Worm (Caenorhabditis elegans) whole organism, early embryonic: Measurements from ENCODE around the gene C35A11.4.

Experiments
- B0310.2 ChIP-seq: sonication (generic microtip); optimal IDR thresholded peaks from 2 replicates; lab custom pipeline; 2016; ENCODE audit warnings: mild to moderate bottlenecking, missing genetic modification characterization, missing compliant biosample characterization
- F13C5.2 ChIP-seq: sonication (generic microtip); optimal IDR thresholded peaks from 2 replicates; lab custom pipeline; 2017; ENCODE audit warnings: mild to moderate bottlenecking, missing genetic modification characterization, inconsistent platforms, missing compliant biosample characterization
- aly-1 ChIP-seq: sonication (generic microtip); optimal IDR thresholded peaks from 2 replicates; lab custom pipeline; 2016; ENCODE audit warnings: missing genetic modification characterization, missing compliant biosample characterization
- ama-1 ChIP-seq: fragments of 150-350 bp; optimal IDR thresholded peaks from 2 replicates; lab custom pipeline; 2014
- ceh-13 ChIP-seq: fragments of 200-800 bp; sonication (Bioruptor generic); optimal IDR thresholded peaks from 2 replicates; lab custom pipeline; 2018; ENCODE audit warnings: mild to moderate bottlenecking, missing genetic modification characterization, missing compliant biosample characterization
- ceh-36 ChIP-seq: sonication (generic microtip); optimal IDR thresholded peaks from 2 replicates; lab custom pipeline; 2016; ENCODE audit warnings: missing genetic modification characterization, inconsistent platforms, missing compliant biosample characterization
- ets-7 ChIP-seq: sonication (generic microtip); optimal IDR thresholded peaks from 2 replicates; lab custom pipeline; 2016; ENCODE audit warnings: missing genotype, missing genetic modification characterization, missing compliant biosample characterization
- flt-1 ChIP-seq: fragments of 200-800 bp; sonication (Bioruptor generic); IDR thresholded peaks from 2 replicates; pipeline ENCODE4 v1.3.6; 2022; ENCODE audit warnings: missing genetic modification characterization, missing compliant biosample characterization
- hmbx-1 ChIP-seq: sonication (generic microtip); optimal IDR thresholded peaks from 2 replicates; lab custom pipeline; 2016; ENCODE audit warnings: mild to moderate bottlenecking, missing genetic modification characterization, missing compliant biosample characterization
- hmg-4 ChIP-seq: fragments of 200-800 bp; sonication (Bioruptor generic); optimal IDR thresholded peaks from 2 replicates; lab custom pipeline; 2018; ENCODE audit warnings: mild to moderate bottlenecking, missing genetic modification characterization, missing compliant biosample characterization
- hnd-1 ChIP-seq: sonication (generic microtip); optimal IDR thresholded peaks from 2 replicates; lab custom pipeline; 2016; ENCODE audit warnings: missing genetic modification characterization, missing compliant biosample characterization
- pes-1 ChIP-seq: fragments of 200-800 bp; sonication (Bioruptor generic); IDR thresholded peaks from 2 replicates; pipeline ENCODE4 v1.3.6; 2022; ENCODE audit warnings: missing genetic modification reagents, missing genetic modification characterization, missing compliant biosample characterization
- sea-1 ChIP-seq: fragments of 200-800 bp; sonication (Bioruptor generic); conservative IDR thresholded peaks from 2 replicates; pipeline ENCODE4 v1.3.6; 2022; ENCODE audit warnings: missing genetic modification characterization, missing compliant biosample characterization
- tbx-11 ChIP-seq: fragments of 200-800 bp; sonication (Bioruptor generic); IDR thresholded peaks from 2 replicates; pipeline ENCODE4 v1.3.6; 2022; ENCODE audit warnings: missing genetic modification characterization, missing compliant biosample characterization
- tbx-37 ChIP-seq: fragments of 200-800 bp; sonication (Bioruptor generic); conservative IDR thresholded peaks from 2 replicates; pipeline ENCODE4 v1.3.6; 2022; ENCODE audit warnings: missing genetic modification reagents, missing genetic modification characterization, missing compliant biosample characterization
- tra-4 ChIP-seq: sonication (generic microtip); optimal IDR thresholded peaks from 2 replicates; lab custom pipeline; 2017; ENCODE audit warnings: missing genetic modification characterization, missing compliant biosample characterization

Gene C35A11.4

DNA sequence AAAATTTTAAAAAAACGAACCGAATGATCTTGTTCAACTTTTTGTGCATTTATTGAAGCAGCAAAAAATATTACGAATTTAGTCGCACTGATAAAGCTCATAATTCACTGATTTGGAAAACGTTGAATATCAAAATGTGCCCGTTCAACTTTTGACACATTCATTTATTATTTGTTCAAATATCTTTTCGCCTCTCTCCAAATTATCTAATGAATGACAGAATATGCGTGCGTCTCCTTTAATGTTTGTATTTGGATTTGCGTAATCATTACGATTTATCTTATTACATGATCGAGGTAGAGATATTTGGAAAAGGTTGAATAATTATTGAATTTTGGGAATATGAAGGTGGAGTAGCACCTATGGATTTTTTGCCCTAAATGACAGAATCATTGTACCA is 43.5 kb downstream of the C35A11.4 start, which contains the start of gene T09D3.3:
TSS of gene T09D3.3 (minus strand) at position 101 of the 400 bp plus-strand sequence.
- TF ChIP-seq hmg-4 (GFP tag; lab: Kevin White, UChicago), result no peak
- TF ChIP-seq ceh-13 (GFP tag; lab: Kevin White, UChicago), result no peak
- TF ChIP-seq tbx-37, result no peak
- no peak for TF ChIP-seq F13C5.2 (tag; lab: Kevin White, UChicago)
- no peak for TF ChIP-seq pes-1
- TF ChIP-seq tbx-11 (GFP tag; lab: Robert Waterston, UW), result no peak
- TF ChIP-seq hnd-1, result no peak
- TF ChIP-seq ama-1 (lab: Kevin White, UChicago), result no peak
- no peak for TF ChIP-seq ceh-36 (tag; lab: Kevin White, UChicago)
- no peak for TF ChIP-seq tra-4 (tag; lab: Kevin White, UChicago)
- no peak for TF ChIP-seq hmbx-1 (tag; lab: Kevin White, UChicago)
- TF ChIP-seq sea-1, result no peak
- TF ChIP-seq flt-1 (GFP tag; lab: Robert Waterston, UW), result no peak
- TF ChIP-seq aly-1, result no peak

DNA sequence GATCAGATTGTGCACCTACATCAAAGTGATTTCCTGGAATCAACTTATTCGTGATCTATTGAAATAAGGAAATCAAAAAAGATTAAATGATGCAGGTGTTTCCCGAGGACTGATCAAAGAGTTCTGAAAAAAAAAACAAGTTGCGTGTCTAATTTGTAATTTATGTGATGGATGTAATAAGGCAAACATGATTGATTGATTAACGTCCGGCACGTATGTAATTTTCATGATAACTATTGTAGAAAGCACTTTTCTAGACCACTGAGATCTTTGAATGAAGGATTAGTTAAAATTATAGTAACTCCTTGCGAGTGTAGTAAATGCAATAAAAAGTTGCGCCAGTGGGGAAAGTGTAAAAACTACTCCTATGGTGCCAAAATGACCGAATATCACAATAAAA is 47.5 kb downstream of the C35A11.4 start, which contains the start of gene srg-25:
TSS of gene srg-25 (minus strand) at position 101 of the 400 bp plus-strand sequence.
- TF ChIP-seq hnd-1 (no peak), B0310.2 (tag; lab: Kevin White, UChicago) (no peak), pes-1 (no peak), flt-1 (GFP tag; lab: Robert Waterston, UW) (no peak), hmbx-1 (tag; lab: Kevin White, UChicago) (no peak), F13C5.2 (tag; lab: Kevin White, UChicago) (no peak)

DNA sequence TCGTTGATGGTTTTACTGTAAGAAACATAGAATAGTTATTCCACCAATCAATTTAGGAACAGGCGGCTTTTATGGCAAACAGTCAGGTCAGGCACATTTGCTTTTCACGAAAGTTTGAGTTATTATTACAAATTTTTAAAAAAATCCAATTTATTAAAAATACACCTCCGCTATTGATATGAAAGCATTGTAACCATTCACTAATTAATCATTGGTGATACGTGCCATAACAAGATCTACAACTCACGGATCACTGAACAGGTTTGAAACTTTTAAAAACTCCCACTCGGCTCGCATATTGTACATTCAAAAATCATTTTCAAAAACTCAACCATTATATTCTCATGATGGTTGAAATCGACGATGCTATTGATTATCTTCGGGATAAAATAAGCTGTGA is 53.5 kb downstream of the C35A11.4 start, which contains the start of gene srg-27:
TSS of gene srg-27 (plus strand) at position 301 of the 400 bp plus-strand sequence.
- no peak for TF ChIP-seq ets-7
- no peak for TF ChIP-seq tra-4 (tag; lab: Kevin White, UChicago)
- TF ChIP-seq sea-1, result no peak
- TF ChIP-seq hmbx-1 (tag; lab: Kevin White, UChicago), result no peak
- no peak for TF ChIP-seq flt-1 (GFP tag; lab: Robert Waterston, UW)
